Worm (Caenorhabditis elegans) whole organism, L2 larva: ENCODE measurements around the gene Y41C4A.22.
A peak's percentile ranks its signal among the peaks of the same experiment; 100 is the strongest.

Experiments
- C34F6.9 ChIP-seq: fragments of 150-350 bp; optimal IDR thresholded peaks from 2 replicates; lab custom pipeline; 2014; ENCODE audit warnings: missing biosample characterization, missing genetic modification characterization
- F13H6.1 ChIP-seq: sonication (generic microtip); optimal IDR thresholded peaks from 2 replicates; lab custom pipeline; 2016; ENCODE audit warnings: missing genetic modification characterization, missing compliant biosample characterization
- R02D3.7 ChIP-seq: fragments of 150-350 bp; optimal IDR thresholded peaks from 2 replicates; lab custom pipeline; 2014; ENCODE audit warnings: missing biosample characterization, missing genetic modification characterization
- Y55F3AM.14 ChIP-seq: fragments of 200-800 bp; sonication (Bioruptor generic); optimal IDR thresholded peaks from 2 replicates; lab custom pipeline; 2018; ENCODE audit warnings: mild to moderate bottlenecking, missing genetic modification characterization, missing compliant biosample characterization
- ZK546.5 ChIP-seq: sonication (generic microtip); optimal IDR thresholded peaks from 2 replicates; lab custom pipeline; 2017; ENCODE audit warnings: missing biosample characterization, missing genetic modification characterization
- ama-1 ChIP-seq: fragments of 150-350 bp; optimal IDR thresholded peaks from 2 replicates; lab custom pipeline; 2018; ENCODE audit warnings: inconsistent platforms
- blmp-1 ChIP-seq: sonication (generic microtip); optimal IDR thresholded peaks from 2 replicates; lab custom pipeline; 2017; ENCODE audit warnings: missing genetic modification characterization, mild to moderate bottlenecking, missing compliant biosample characterization, antibody characterized with exemption, moderate library complexity; ENCODE audit not compliant: insufficient read depth
- crh-2 ChIP-seq: sonication (generic microtip); optimal IDR thresholded peaks from 2 replicates; lab custom pipeline; 2017; ENCODE audit warnings: missing biosample characterization, missing genetic modification characterization
- egl-27 ChIP-seq: sonication (generic microtip); optimal IDR thresholded peaks from 3 replicates; lab custom pipeline; 2017; ENCODE audit warnings: missing biosample characterization, missing genetic modification reagents, missing genetic modification characterization
- fos-1 ChIP-seq: fragments of 150-350 bp; optimal IDR thresholded peaks from 2 replicates; lab custom pipeline; 2014; ENCODE audit warnings: missing biosample characterization, missing genetic modification characterization
- gmeb-1 ChIP-seq: fragments of 150-350 bp; optimal IDR thresholded peaks from 2 replicates; lab custom pipeline; 2014; ENCODE audit warnings: missing biosample characterization, missing genetic modification characterization
- lin-11 ChIP-seq: fragments of 150-350 bp; sonication (generic microtip); optimal IDR thresholded peaks from 2 replicates; lab custom pipeline; 2014; ENCODE audit warnings: missing biosample characterization, missing genetic modification characterization, inconsistent platforms, mixed read lengths
- lin-13 ChIP-seq: fragments of 150-350 bp; optimal IDR thresholded peaks from 2 replicates; lab custom pipeline; 2014; ENCODE audit warnings: missing biosample characterization, missing genetic modification reagents, missing genetic modification characterization
- lin-39 ChIP-seq: fragments of 150-350 bp; optimal IDR thresholded peaks from 2 replicates; lab custom pipeline; 2014; ENCODE audit warnings: missing biosample characterization, missing genetic modification reagents, missing genetic modification characterization
- lsy-2 ChIP-seq, 2 experiments: fragments of 150-350 bp in 1 of 2; sonication (generic microtip) in 1 of 2; optimal IDR thresholded peaks; 2 replicates each; lab custom pipeline; 2014 to 2017; ENCODE audit warnings: missing biosample characterization in 2 of 2, missing genetic modification characterization in 2 of 2
- mab-5 ChIP-seq: fragments of 150-350 bp; optimal IDR thresholded peaks from 2 replicates; lab custom pipeline; 2014; ENCODE audit warnings: missing biosample characterization, missing genetic modification characterization
- mdl-1 ChIP-seq, 2 experiments: fragments of 150-350 bp in 1 of 2; sonication (generic microtip) in 1 of 2; optimal IDR thresholded peaks; 2 replicates each; lab custom pipeline; 2017; ENCODE audit warnings: missing biosample characterization in 2 of 2, missing genetic modification characterization in 2 of 2
- nhr-11 ChIP-seq: fragments of 150-350 bp; optimal IDR thresholded peaks from 2 replicates; lab custom pipeline; 2014; ENCODE audit warnings: missing biosample characterization, missing genetic modification characterization
- nhr-12 ChIP-seq: fragments of 150-350 bp; optimal IDR thresholded peaks from 2 replicates; lab custom pipeline; 2014; ENCODE audit warnings: missing biosample characterization, missing genetic modification characterization
- nhr-129 ChIP-seq: fragments of 150-350 bp; optimal IDR thresholded peaks from 2 replicates; lab custom pipeline; 2014; ENCODE audit warnings: missing biosample characterization, missing genetic modification characterization
- nhr-21 ChIP-seq: fragments of 150-350 bp; optimal IDR thresholded peaks from 2 replicates; lab custom pipeline; 2014; ENCODE audit warnings: missing biosample characterization, missing genetic modification characterization
- nhr-23 ChIP-seq: fragments of 150-350 bp; optimal IDR thresholded peaks from 2 replicates; lab custom pipeline; 2014; ENCODE audit warnings: missing biosample characterization, missing genetic modification reagents, missing genetic modification characterization
- nhr-237 ChIP-seq: fragments of 150-350 bp; optimal IDR thresholded peaks from 2 replicates; lab custom pipeline; 2014; ENCODE audit warnings: missing biosample characterization, missing genetic modification characterization
- nhr-6 ChIP-seq: fragments of 150-350 bp; optimal IDR thresholded peaks from 2 replicates; lab custom pipeline; 2014; ENCODE audit warnings: missing biosample characterization, missing genetic modification characterization
- sem-4 ChIP-seq: fragments of 150-350 bp; optimal IDR thresholded peaks from 2 replicates; lab custom pipeline; 2014; ENCODE audit warnings: missing biosample characterization, missing genetic modification reagents, missing genetic modification characterization
- sma-9 ChIP-seq, 2 experiments: fragments of 150-350 bp in 1 of 2; sonication (generic microtip) in 1 of 2; optimal IDR thresholded peaks; 2 replicates each; lab custom pipeline; 2014 to 2016; ENCODE audit warnings: missing genetic modification characterization in 2 of 2, mild to moderate bottlenecking in 1 of 2, missing biosample characterization in 1 of 2, missing compliant biosample characterization in 1 of 2, missing genetic modification reagents in 1 of 2, moderate library complexity in 1 of 2
- snpc-4 ChIP-seq: fragments of 150-350 bp; optimal IDR thresholded peaks from 2 replicates; lab custom pipeline; 2014; ENCODE audit warnings: missing biosample characterization, missing genetic modification characterization
- unc-39 ChIP-seq: fragments of 150-350 bp; optimal IDR thresholded peaks from 2 replicates; lab custom pipeline; 2014; ENCODE audit warnings: missing biosample characterization, missing genetic modification characterization
- unc-55 ChIP-seq: fragments of 150-350 bp; sonication (generic microtip); optimal IDR thresholded peaks from 3 replicates; lab custom pipeline; 2014; ENCODE audit warnings: missing biosample characterization, missing genetic modification reagents, missing genetic modification characterization
- unc-62 ChIP-seq: fragments of 150-350 bp; optimal IDR thresholded peaks from 2 replicates; lab custom pipeline; 2014; ENCODE audit warnings: missing biosample characterization, missing genetic modification reagents, missing genetic modification characterization
- zag-1 ChIP-seq: fragments of 150-350 bp; optimal IDR thresholded peaks from 2 replicates; lab custom pipeline; 2014; ENCODE audit warnings: missing biosample characterization, missing genetic modification characterization
- ztf-4 ChIP-seq: fragments of 150-350 bp; optimal IDR thresholded peaks from 2 replicates; lab custom pipeline; 2014; ENCODE audit warnings: missing biosample characterization, missing genetic modification characterization

The Y41C4A.22 gene

ce11 chrIII:11737527-11737926, 42.5 kb downstream of the Y41C4A.22 start, which contains the start of gene sup-1:
TSS of gene sup-1 (minus strand) at chrIII:11737627.
- TF ChIP-seq ZK546.5 (tag; lab: Kevin White, UChicago) (no peak), sem-4 (tag; lab: Kevin White, UChicago) (no peak), zag-1 (tag; lab: Kevin White, UChicago) (no peak), egl-27 (tag; lab: Kevin White, UChicago) (no peak), unc-62 (GFP tag; lab: Kevin White, UChicago) (no peak), lsy-2 (tag; optimal IDR thresholded peaks at IDR 0.05; lab: Kevin White, UChicago) (no peak)

- TF ChIP-seq unc-39 (tag; lab: Kevin White, UChicago) (no peak), C34F6.9 (tag; lab: Kevin White, UChicago) (peak; percentile 37), sem-4 (tag; lab: Kevin White, UChicago) (peak; percentile 90), egl-27 (tag; lab: Kevin White, UChicago) (peak; percentile 16), nhr-129 (tag; lab: Kevin White, UChicago) (peak; percentile 34), nhr-237 (tag; lab: Kevin White, UChicago) (no peak), mdl-1 (tag; optimal IDR thresholded peaks at IDR 0.05; lab: Kevin White, UChicago) (peak; percentile 12 to 27), unc-55 (GFP tag; lab: Kevin White, UChicago) (peak; percentile 47), nhr-11 (no peak), R02D3.7 (tag; lab: Kevin White, UChicago) (no peak), fos-1 (peak; percentile 14), mab-5 (tag; lab: Kevin White, UChicago) (peak; percentile 33), gmeb-1 (peak; percentile 13), sma-9 (GFP tag; optimal IDR thresholded peaks at IDR 0.05; lab: Kevin White, UChicago) (peak; percentile 70), sma-9 (tag; optimal IDR thresholded peaks at IDR 0.05; lab: Kevin White, UChicago) (no peak), crh-2 (tag; lab: Kevin White, UChicago) (peak; percentile 46), blmp-1 (tag; lab: Kevin White, UChicago) (peak; percentile 33), lsy-2 (tag; optimal IDR thresholded peaks at IDR 0.05; lab: Kevin White, UChicago) (peak in 1 of 2 experiments; percentile 64), nhr-21 (tag; lab: Kevin White, UChicago) (no peak), lin-13 (GFP tag; lab: Kevin White, UChicago) (peak; percentile 27), F13H6.1 (peak; percentile 54), snpc-4 (peak; percentile 1), lin-11 (tag; lab: Kevin White, UChicago) (no peak), Y55F3AM.14 (no peak), nhr-23 (tag; lab: Kevin White, UChicago) (no peak), ztf-4 (tag; lab: Kevin White, UChicago) (peak; percentile 21)
Measured at ce11 chrIII:11738482-11738881, 43.4 kb downstream of the Y41C4A.22 start.

ce11 chrIII:11740868-11741267, 45.8 kb downstream of the Y41C4A.22 start:
- peak; percentile 1 for TF ChIP-seq C34F6.9 (tag; lab: Kevin White, UChicago)
- no peak for TF ChIP-seq lin-39 (tag; lab: Kevin White, UChicago)
- TF ChIP-seq F13H6.1, result peak; percentile 19
- no peak for TF ChIP-seq nhr-6 (tag; lab: Kevin White, UChicago)
- TF ChIP-seq crh-2 (tag; lab: Kevin White, UChicago), result peak; percentile 57
- no peak for TF ChIP-seq nhr-12 (tag; lab: Kevin White, UChicago)
- no peak for TF ChIP-seq egl-27 (tag; lab: Kevin White, UChicago)
- TF ChIP-seq ama-1, result no peak
- TF ChIP-seq fos-1, result no peak

ce11 chrIII:11742191-11742590, 47.1 kb downstream of the Y41C4A.22 start:
- TF ChIP-seq sem-4 (tag; lab: Kevin White, UChicago) (peak; percentile 42), snpc-4 (no peak), Y55F3AM.14 (no peak), ama-1 (no peak), crh-2 (tag; lab: Kevin White, UChicago) (no peak), mab-5 (tag; lab: Kevin White, UChicago) (no peak), nhr-129 (tag; lab: Kevin White, UChicago) (no peak), C34F6.9 (tag; lab: Kevin White, UChicago) (no peak), blmp-1 (tag; lab: Kevin White, UChicago) (peak; percentile 69)
- TF ChIP-seq, all 48 proteins: peak for 2
